Worm (Caenorhabditis elegans) whole organism, L2 larva: ENCODE data around the gene clec-264.
A peak's percentile ranks its signal among the peaks of the same experiment; 100 is the strongest.

Source experiments
- C34F6.9 ChIP-seq: fragments of 150-350 bp; optimal IDR thresholded peaks from 2 replicates; lab custom pipeline; 2014; ENCODE audit warnings: missing biosample characterization, missing genetic modification characterization
- F13H6.1 ChIP-seq: sonication (generic microtip); optimal IDR thresholded peaks from 2 replicates; lab custom pipeline; 2016; ENCODE audit warnings: missing genetic modification characterization, missing compliant biosample characterization
- Y55F3AM.14 ChIP-seq: fragments of 200-800 bp; sonication (Bioruptor generic); optimal IDR thresholded peaks from 2 replicates; lab custom pipeline; 2018; ENCODE audit warnings: mild to moderate bottlenecking, missing genetic modification characterization, missing compliant biosample characterization
- ZK546.5 ChIP-seq: sonication (generic microtip); optimal IDR thresholded peaks from 2 replicates; lab custom pipeline; 2017; ENCODE audit warnings: missing biosample characterization, missing genetic modification characterization
- aly-2 ChIP-seq: fragments of 150-350 bp; optimal IDR thresholded peaks from 2 replicates; lab custom pipeline; 2014; ENCODE audit warnings: missing biosample characterization, missing genetic modification characterization
- ama-1 ChIP-seq: fragments of 150-350 bp; optimal IDR thresholded peaks from 2 replicates; lab custom pipeline; 2018; ENCODE audit warnings: inconsistent platforms
- ceh-82 ChIP-seq: fragments of 150-350 bp; optimal IDR thresholded peaks from 2 replicates; lab custom pipeline; 2014; ENCODE audit warnings: missing biosample characterization, missing genetic modification characterization
- crh-2 ChIP-seq: sonication (generic microtip); optimal IDR thresholded peaks from 2 replicates; lab custom pipeline; 2017; ENCODE audit warnings: missing biosample characterization, missing genetic modification characterization
- egl-27 ChIP-seq: sonication (generic microtip); optimal IDR thresholded peaks from 3 replicates; lab custom pipeline; 2017; ENCODE audit warnings: missing biosample characterization, missing genetic modification reagents, missing genetic modification characterization
- elt-1 ChIP-seq: fragments of 150-350 bp; optimal IDR thresholded peaks from 2 replicates; lab custom pipeline; 2014; ENCODE audit warnings: missing biosample characterization, missing genetic modification characterization
- elt-3 ChIP-seq: sonication (generic microtip); optimal IDR thresholded peaks from 2 replicates; lab custom pipeline; 2017; ENCODE audit warnings: missing biosample characterization, missing genetic modification characterization
- fos-1 ChIP-seq: fragments of 150-350 bp; optimal IDR thresholded peaks from 2 replicates; lab custom pipeline; 2014; ENCODE audit warnings: missing biosample characterization, missing genetic modification characterization
- gmeb-1 ChIP-seq: fragments of 150-350 bp; optimal IDR thresholded peaks from 2 replicates; lab custom pipeline; 2014; ENCODE audit warnings: missing biosample characterization, missing genetic modification characterization
- lin-11 ChIP-seq: fragments of 150-350 bp; sonication (generic microtip); optimal IDR thresholded peaks from 2 replicates; lab custom pipeline; 2014; ENCODE audit warnings: missing biosample characterization, missing genetic modification characterization, inconsistent platforms, mixed read lengths
- lin-13 ChIP-seq: fragments of 150-350 bp; optimal IDR thresholded peaks from 2 replicates; lab custom pipeline; 2014; ENCODE audit warnings: missing biosample characterization, missing genetic modification reagents, missing genetic modification characterization
- lin-39 ChIP-seq: fragments of 150-350 bp; optimal IDR thresholded peaks from 2 replicates; lab custom pipeline; 2014; ENCODE audit warnings: missing biosample characterization, missing genetic modification reagents, missing genetic modification characterization
- lsy-2 ChIP-seq, 2 experiments: fragments of 150-350 bp in 1 of 2; sonication (generic microtip) in 1 of 2; optimal IDR thresholded peaks; 2 replicates each; lab custom pipeline; 2014 to 2017; ENCODE audit warnings: missing biosample characterization in 2 of 2, missing genetic modification characterization in 2 of 2
- mab-5 ChIP-seq: fragments of 150-350 bp; optimal IDR thresholded peaks from 2 replicates; lab custom pipeline; 2014; ENCODE audit warnings: missing biosample characterization, missing genetic modification characterization
- mbf-1 ChIP-seq: sonication (generic microtip); optimal IDR thresholded peaks from 2 replicates; lab custom pipeline; 2017; ENCODE audit warnings: missing biosample characterization, missing genetic modification characterization
- nhr-10 ChIP-seq: sonication (generic microtip); optimal IDR thresholded peaks from 2 replicates; lab custom pipeline; 2017; ENCODE audit warnings: missing biosample characterization, missing genetic modification characterization
- nhr-11 ChIP-seq: fragments of 150-350 bp; optimal IDR thresholded peaks from 2 replicates; lab custom pipeline; 2014; ENCODE audit warnings: missing biosample characterization, missing genetic modification characterization
- nhr-12 ChIP-seq: fragments of 150-350 bp; optimal IDR thresholded peaks from 2 replicates; lab custom pipeline; 2014; ENCODE audit warnings: missing biosample characterization, missing genetic modification characterization
- nhr-129 ChIP-seq: fragments of 150-350 bp; optimal IDR thresholded peaks from 2 replicates; lab custom pipeline; 2014; ENCODE audit warnings: missing biosample characterization, missing genetic modification characterization
- nhr-21 ChIP-seq: fragments of 150-350 bp; optimal IDR thresholded peaks from 2 replicates; lab custom pipeline; 2014; ENCODE audit warnings: missing biosample characterization, missing genetic modification characterization
- nhr-23 ChIP-seq: fragments of 150-350 bp; optimal IDR thresholded peaks from 2 replicates; lab custom pipeline; 2014; ENCODE audit warnings: missing biosample characterization, missing genetic modification reagents, missing genetic modification characterization
- nhr-237 ChIP-seq: fragments of 150-350 bp; optimal IDR thresholded peaks from 2 replicates; lab custom pipeline; 2014; ENCODE audit warnings: missing biosample characterization, missing genetic modification characterization
- nhr-25 ChIP-seq: fragments of 150-350 bp; sonication (generic microtip); optimal IDR thresholded peaks from 3 replicates; lab custom pipeline; 2014; ENCODE audit warnings: missing biosample characterization, missing genetic modification characterization
- nhr-6 ChIP-seq: fragments of 150-350 bp; optimal IDR thresholded peaks from 2 replicates; lab custom pipeline; 2014; ENCODE audit warnings: missing biosample characterization, missing genetic modification characterization
- nhr-77 ChIP-seq: fragments of 150-350 bp; optimal IDR thresholded peaks from 2 replicates; lab custom pipeline; 2014; ENCODE audit warnings: missing biosample characterization, missing genetic modification characterization
- peb-1 ChIP-seq: fragments of 150-350 bp; optimal IDR thresholded peaks from 2 replicates; lab custom pipeline; 2014; ENCODE audit warnings: missing biosample characterization, missing genetic modification characterization
- sem-4 ChIP-seq: fragments of 150-350 bp; optimal IDR thresholded peaks from 2 replicates; lab custom pipeline; 2014; ENCODE audit warnings: missing biosample characterization, missing genetic modification reagents, missing genetic modification characterization
- skn-1 ChIP-seq: sonication (generic microtip); optimal IDR thresholded peaks from 2 replicates; lab custom pipeline; 2017; ENCODE audit warnings: missing biosample characterization, missing genetic modification characterization
- sma-3 ChIP-seq: sonication (generic microtip); optimal IDR thresholded peaks from 2 replicates; lab custom pipeline; 2016; ENCODE audit warnings: missing genetic modification reagents, missing genetic modification characterization, missing compliant biosample characterization
- sma-9 ChIP-seq, 2 experiments: fragments of 150-350 bp in 1 of 2; sonication (generic microtip) in 1 of 2; optimal IDR thresholded peaks; 2 replicates each; lab custom pipeline; 2014 to 2016; ENCODE audit warnings: missing genetic modification characterization in 2 of 2, mild to moderate bottlenecking in 1 of 2, missing biosample characterization in 1 of 2, missing compliant biosample characterization in 1 of 2, missing genetic modification reagents in 1 of 2, moderate library complexity in 1 of 2
- snpc-4 ChIP-seq: fragments of 150-350 bp; optimal IDR thresholded peaks from 2 replicates; lab custom pipeline; 2014; ENCODE audit warnings: missing biosample characterization, missing genetic modification characterization
- unc-39 ChIP-seq: fragments of 150-350 bp; optimal IDR thresholded peaks from 2 replicates; lab custom pipeline; 2014; ENCODE audit warnings: missing biosample characterization, missing genetic modification characterization
- unc-55 ChIP-seq: fragments of 150-350 bp; sonication (generic microtip); optimal IDR thresholded peaks from 3 replicates; lab custom pipeline; 2014; ENCODE audit warnings: missing biosample characterization, missing genetic modification reagents, missing genetic modification characterization
- zag-1 ChIP-seq: fragments of 150-350 bp; optimal IDR thresholded peaks from 2 replicates; lab custom pipeline; 2014; ENCODE audit warnings: missing biosample characterization, missing genetic modification characterization
- ztf-1 ChIP-seq: fragments of 200-800 bp; sonication (Bioruptor generic); conservative IDR thresholded peaks from 2 replicates; pipeline ENCODE4 v1.3.6; 2022; ENCODE audit warnings: missing genetic modification characterization, missing compliant biosample characterization
- ztf-4 ChIP-seq: fragments of 150-350 bp; optimal IDR thresholded peaks from 2 replicates; lab custom pipeline; 2014; ENCODE audit warnings: missing biosample characterization, missing genetic modification characterization

clec-264 gene

DNA sequence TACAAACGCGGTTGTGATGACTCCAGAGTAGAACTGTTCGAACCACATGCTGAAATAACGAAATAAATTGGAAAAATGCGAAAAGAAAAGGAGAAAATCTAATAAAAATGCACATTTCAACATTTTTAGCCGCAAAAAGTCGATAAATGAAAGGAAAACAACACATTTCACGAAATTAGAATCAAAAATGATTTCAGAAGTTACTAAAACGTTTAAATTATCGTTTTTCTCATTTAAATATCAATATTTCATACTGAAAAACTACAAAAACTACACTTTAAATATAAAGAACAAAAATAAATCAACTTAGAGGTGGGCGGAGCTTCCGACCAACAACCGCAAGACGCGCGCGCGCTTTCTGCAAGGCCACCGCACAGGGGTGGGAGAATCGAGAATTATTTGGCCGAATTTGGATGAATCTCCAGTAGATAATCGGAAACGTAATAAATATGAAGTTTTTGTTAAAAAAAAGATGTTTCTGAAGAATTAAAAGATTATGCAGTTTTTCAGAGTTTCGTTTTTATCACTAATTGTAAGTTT, 1.4 kb upstream of the clec-264 start, which contains the start of gene ndua-1 (continued):
- TF ChIP-seq F13H6.1 (peak; percentile 39), nhr-12 (tag; lab: Kevin White, UChicago) (no peak), C34F6.9 (tag; lab: Kevin White, UChicago) (peak; percentile 30), zag-1 (tag; lab: Kevin White, UChicago) (no peak), nhr-237 (tag; lab: Kevin White, UChicago) (no peak), elt-3 (tag; lab: Kevin White, UChicago) (no peak), nhr-11 (no peak), nhr-77 (no peak), sma-9 (GFP tag; optimal IDR thresholded peaks at IDR 0.05; lab: Kevin White, UChicago) (peak; percentile 26), sma-9 (tag; optimal IDR thresholded peaks at IDR 0.05; lab: Kevin White, UChicago) (no peak), ztf-1 (no peak), lin-39 (tag; lab: Kevin White, UChicago) (no peak), lsy-2 (tag; optimal IDR thresholded peaks at IDR 0.05; lab: Kevin White, UChicago) (peak in 1 of 2 experiments; percentile 64), lin-13 (GFP tag; lab: Kevin White, UChicago) (peak; percentile 49), elt-1 (tag; lab: Kevin White, UChicago) (no peak), mbf-1 (tag; lab: Kevin White, UChicago) (no peak), fos-1 (no peak), egl-27 (tag; lab: Kevin White, UChicago) (no peak), nhr-23 (tag; lab: Kevin White, UChicago) (no peak), unc-39 (tag; lab: Kevin White, UChicago) (no peak), ama-1 (lab: Kevin White, UChicago) (no peak), ZK546.5 (tag; lab: Kevin White, UChicago) (no peak), unc-55 (GFP tag; lab: Kevin White, UChicago) (peak; percentile 62), sma-3 (GFP tag; lab: Kevin White, UChicago) (peak; percentile 47), aly-2 (tag; lab: Kevin White, UChicago) (no peak)

DNA sequence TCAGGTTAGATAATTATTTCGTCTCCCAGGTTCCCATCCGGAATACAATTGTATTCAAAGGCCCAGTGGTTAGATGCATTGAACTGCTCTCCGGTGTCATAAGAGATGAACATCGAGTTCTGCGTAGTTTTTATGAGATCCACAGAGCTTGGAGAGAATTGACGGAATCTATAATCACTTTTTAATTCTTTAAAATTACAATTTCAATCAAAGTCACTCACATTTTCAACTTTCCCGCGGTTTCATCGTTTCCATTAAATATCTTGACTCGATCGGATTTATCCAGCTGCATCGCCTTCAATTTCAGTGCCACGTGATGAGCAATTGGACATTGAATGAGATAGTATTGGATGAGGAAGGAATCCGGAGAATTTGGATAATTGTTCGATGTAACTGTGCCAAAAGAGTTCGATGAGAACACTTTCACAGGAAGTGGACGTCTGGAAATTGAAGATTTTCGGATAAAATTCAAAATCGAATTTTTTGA, 2.7 kb downstream of the clec-264 start:
- TF ChIP-seq lsy-2 (tag; optimal IDR thresholded peaks at IDR 0.05; lab: Kevin White, UChicago), result peak in 1 of 2 experiments; percentile 22
- TF ChIP-seq Y55F3AM.14, result no peak
- TF ChIP-seq unc-39 (tag; lab: Kevin White, UChicago), result no peak
- no peak for TF ChIP-seq nhr-6 (tag; lab: Kevin White, UChicago)
- TF ChIP-seq skn-1, result no peak
- TF ChIP-seq crh-2 (tag; lab: Kevin White, UChicago), result no peak
- peak; percentile 52 for TF ChIP-seq F13H6.1
- no peak for TF ChIP-seq elt-3 (tag; lab: Kevin White, UChicago)
- TF ChIP-seq lin-13 (GFP tag; lab: Kevin White, UChicago), result peak; percentile 2
- peak; percentile 35 for TF ChIP-seq C34F6.9 (tag; lab: Kevin White, UChicago)
- TF ChIP-seq ama-1 (lab: Kevin White, UChicago), result peak; percentile 86
- TF ChIP-seq peb-1 (tag; lab: Kevin White, UChicago), result no peak
- peak; percentile 14 for TF ChIP-seq nhr-129 (tag; lab: Kevin White, UChicago)
- TF ChIP-seq nhr-77, result no peak
- TF ChIP-seq egl-27 (tag; lab: Kevin White, UChicago), result no peak
- no peak for TF ChIP-seq ceh-82 (tag; lab: Kevin White, UChicago)
- TF ChIP-seq, all 48 proteins: peak for 6

DNA sequence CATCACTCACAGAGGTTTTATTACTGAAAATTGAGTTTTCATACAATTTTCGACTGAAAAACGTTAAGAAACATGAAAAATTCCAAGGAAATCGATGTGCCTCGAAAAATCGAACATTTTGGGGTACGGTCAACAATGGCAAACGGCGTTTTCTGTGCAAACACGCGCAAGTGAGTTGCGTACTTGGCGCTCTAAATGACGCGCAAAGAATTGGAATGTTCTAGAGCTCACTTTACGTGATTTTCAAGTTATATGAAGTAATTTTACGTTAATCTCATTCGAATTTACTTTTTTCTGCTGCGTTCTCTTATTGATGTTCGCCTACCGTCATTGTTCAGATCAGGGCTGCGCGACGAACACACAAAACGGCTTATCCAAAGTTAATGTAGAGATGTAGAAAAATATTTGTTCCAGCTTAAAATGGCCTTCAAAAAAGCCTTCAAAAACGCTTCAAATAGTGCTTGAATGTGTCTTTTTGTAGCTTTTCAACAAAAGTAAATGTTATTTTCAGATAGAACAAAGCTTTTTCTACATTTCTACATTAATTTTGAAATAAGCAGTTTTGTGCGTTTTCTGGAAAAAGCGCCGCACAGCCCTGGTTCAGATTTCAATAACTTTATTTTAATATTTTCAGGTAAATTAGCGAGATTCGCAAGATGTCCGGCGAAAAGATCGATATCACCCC, 4.8 kb downstream of the clec-264 start, which contains the start of the genes F31D4.2 and fkb-6:
Gene F31D4.2 (minus strand): TSS at position 23 of the 685 bp plus-strand sequence.
Gene fkb-6 (plus strand): TSS at position 635 of the 685 bp plus-strand sequence.
- TF ChIP-seq sma-3 (GFP tag; lab: Kevin White, UChicago) (peak; percentile 75), ama-1 (lab: Kevin White, UChicago) (peak; percentile 81), sma-9 (GFP tag; optimal IDR thresholded peaks at IDR 0.05; lab: Kevin White, UChicago) (peak; percentile 58), sma-9 (tag; optimal IDR thresholded peaks at IDR 0.05; lab: Kevin White, UChicago) (no peak), nhr-21 (tag; lab: Kevin White, UChicago) (peak; percentile 21), aly-2 (tag; lab: Kevin White, UChicago) (no peak), nhr-25 (tag; lab: Kevin White, UChicago) (peak; percentile 22), nhr-10 (tag; lab: Kevin White, UChicago) (no peak), unc-39 (tag; lab: Kevin White, UChicago) (no peak), fos-1 (peak; percentile 41), egl-27 (tag; lab: Kevin White, UChicago) (peak; percentile 30), C34F6.9 (tag; lab: Kevin White, UChicago) (peak; percentile 93), mab-5 (tag; lab: Kevin White, UChicago) (peak; percentile 33), lsy-2 (tag; optimal IDR thresholded peaks at IDR 0.05; lab: Kevin White, UChicago) (peak; percentile 93 to 98), ztf-4 (tag; lab: Kevin White, UChicago) (peak; percentile 62), sem-4 (peak; percentile 1), zag-1 (tag; lab: Kevin White, UChicago) (peak; percentile 25), nhr-129 (tag; lab: Kevin White, UChicago) (peak; percentile 83), lin-13 (GFP tag; lab: Kevin White, UChicago) (peak; percentile 62), Y55F3AM.14 (no peak), lin-11 (tag; lab: Kevin White, UChicago) (peak; percentile 54), crh-2 (tag; lab: Kevin White, UChicago) (peak; percentile 77), elt-3 (tag; lab: Kevin White, UChicago) (no peak), F13H6.1 (peak; percentile 64), nhr-77 (no peak), snpc-4 (peak; percentile 56), unc-55 (GFP tag; lab: Kevin White, UChicago) (peak; percentile 92), gmeb-1 (tag; lab: Kevin White, UChicago) (peak; percentile 69)
